Fruit fly (Drosophila melanogaster) whole organism, wandering third instar larva: ENCODE results near the gene CG34176.

ENCODE experiments used
- Abd-B ChIP-seq: fragments of >200 bp; optimal IDR thresholded peaks from 2 replicates; lab custom pipeline; 2017; ENCODE audit warnings: missing biosample characterization, missing genetic modification characterization
- CrebA ChIP-seq: fragments of 200-800 bp; sonication (Bioruptor generic); optimal IDR thresholded peaks from 2 replicates; lab custom pipeline; 2016; ENCODE audit warnings: missing biosample characterization, mild to moderate bottlenecking, missing genetic modification characterization, borderline replicate concordance
- Dfd ChIP-seq: fragments of >200 bp; optimal IDR thresholded peaks from 2 replicates; lab custom pipeline; 2017; ENCODE audit warnings: missing biosample characterization, missing genetic modification characterization
- GATAd ChIP-seq: sonication (Bioruptor generic); optimal IDR thresholded peaks from 2 replicates; lab custom pipeline; 2016; ENCODE audit warnings: missing biosample characterization, missing genetic modification characterization
- HLH106 ChIP-seq: fragments of 200-800 bp; optimal IDR thresholded peaks from 3 replicates; lab custom pipeline; 2019; ENCODE audit warnings: missing biosample characterization, mild to moderate bottlenecking, missing genetic modification characterization, moderate library complexity
- Hr83 ChIP-seq: fragments of 200-300 bp; sonication (Bioruptor generic); optimal IDR thresholded peaks from 2 replicates; lab custom pipeline; 2016; ENCODE audit warnings: missing biosample characterization, mild to moderate bottlenecking, missing genetic modification characterization, moderate library complexity; ENCODE audit not compliant: poor library complexity, severe bottlenecking
- Mio ChIP-seq: sonication (Bioruptor generic); optimal IDR thresholded peaks from 2 replicates; lab custom pipeline; 2016; ENCODE audit warnings: missing biosample characterization, missing genetic modification characterization
- Myc ChIP-seq: fragments of >200 bp; optimal IDR thresholded peaks from 2 replicates; lab custom pipeline; 2017
- OdsH ChIP-seq: fragments of 200-800 bp; sonication (Bioruptor generic); optimal IDR thresholded peaks from 2 replicates; lab custom pipeline; 2016; ENCODE audit warnings: missing biosample characterization, mild to moderate bottlenecking, missing genetic modification characterization
- Rel ChIP-seq, 2 experiments: fragments of 200-800 bp; sonication (Bioruptor generic) in 1 of 2; optimal IDR thresholded peaks; 2 replicates in 1 of 2; 3 replicates in 1 of 2; lab custom pipeline; 2016 to 2019; ENCODE audit warnings: mild to moderate bottlenecking in 2 of 2, missing biosample characterization in 2 of 2, missing genetic modification characterization in 2 of 2, moderate library complexity in 1 of 2
- Sp1 ChIP-seq: fragments of 200-800 bp; sonication (Bioruptor generic); optimal IDR thresholded peaks from 3 replicates; lab custom pipeline; 2019; ENCODE audit warnings: missing biosample characterization, mild to moderate bottlenecking, missing genetic modification characterization, moderate library complexity
- Vsx2 ChIP-seq: fragments of 200-300, 225-300 bp; sonication (Bioruptor generic); optimal IDR thresholded peaks from 2 replicates; lab custom pipeline; 2018; ENCODE audit warnings: missing biosample characterization, missing genetic modification characterization; ENCODE audit not compliant: partially characterized antibody
- br ChIP-seq: fragments of 200-800 bp; sonication (Bioruptor generic); optimal IDR thresholded peaks from 2 replicates; lab custom pipeline; 2016; ENCODE audit warnings: missing biosample characterization, missing genetic modification characterization
- dmrt93B ChIP-seq: fragments of 200-800 bp; sonication (Bioruptor generic); optimal IDR thresholded peaks from 2 replicates; lab custom pipeline; 2018; ENCODE audit warnings: missing biosample characterization, mild to moderate bottlenecking, missing genetic modification characterization
- ey ChIP-seq: fragments of 200-800 bp; sonication (Bioruptor generic); optimal IDR thresholded peaks from 2 replicates; lab custom pipeline; 2016; ENCODE audit warnings: missing biosample characterization, missing genetic modification characterization
- jim ChIP-seq: fragments of 175-275, 200-325 bp; sonication (Bioruptor generic); optimal IDR thresholded peaks from 2 replicates; lab custom pipeline; 2016; ENCODE audit warnings: missing biosample characterization, mild to moderate bottlenecking, missing genetic modification characterization
- lola ChIP-seq: fragments of >200 bp; optimal IDR thresholded peaks from 2 replicates; lab custom pipeline; 2017; ENCODE audit warnings: missing biosample characterization, missing genetic modification characterization
- pan ChIP-seq: fragments of >200 bp; optimal IDR thresholded peaks from 2 replicates; lab custom pipeline; 2017
- psq ChIP-seq: fragments of 200-800 bp; sonication (Bioruptor generic); optimal IDR thresholded peaks from 3 replicates; lab custom pipeline; 2017; ENCODE audit warnings: missing biosample characterization, mild to moderate bottlenecking, missing genetic modification characterization, moderate library complexity
- rgr ChIP-seq: fragments of 200-800 bp; sonication (Bioruptor generic); optimal IDR thresholded peaks from 3 replicates; lab custom pipeline; 2016; ENCODE audit warnings: missing biosample characterization, mild to moderate bottlenecking, missing genetic modification characterization
- sage ChIP-seq: fragments of 200-800 bp; sonication (Bioruptor generic); optimal IDR thresholded peaks from 2 replicates; lab custom pipeline; 2016; ENCODE audit warnings: missing biosample characterization, mild to moderate bottlenecking, missing genetic modification characterization
- sv ChIP-seq: fragments of 200-800 bp; sonication (Bioruptor generic); optimal IDR thresholded peaks from 3 replicates; lab custom pipeline; 2016; ENCODE audit warnings: missing biosample characterization, missing genetic modification characterization

Gene CG34176

DNA sequence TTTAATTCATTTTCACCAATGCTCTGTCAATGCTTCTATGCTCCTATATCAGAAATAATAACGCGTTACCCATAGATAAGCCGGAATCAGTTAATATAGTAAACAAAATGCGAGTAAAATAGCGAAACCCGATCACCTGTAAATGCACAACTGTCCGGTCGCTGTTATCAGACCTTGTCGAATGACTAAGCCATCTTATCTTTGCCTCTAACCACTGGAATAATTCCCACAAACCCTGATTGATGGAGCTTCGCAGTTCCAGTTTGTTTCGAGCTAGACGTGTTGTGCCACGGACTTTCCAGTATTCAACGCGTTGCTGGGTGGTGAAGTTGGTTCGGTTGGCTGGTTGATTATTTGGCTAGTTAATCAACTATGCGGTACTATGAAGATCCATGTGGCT, 804 bp downstream of the CG34176 start, which contains the start of gene CG15422:
TSS of gene CG15422 (plus strand) at position 301 of the 400 bp plus-strand sequence.
- TF ChIP-seq br (GFP tag; lab: Kevin White, UChicago) = no peak

DNA sequence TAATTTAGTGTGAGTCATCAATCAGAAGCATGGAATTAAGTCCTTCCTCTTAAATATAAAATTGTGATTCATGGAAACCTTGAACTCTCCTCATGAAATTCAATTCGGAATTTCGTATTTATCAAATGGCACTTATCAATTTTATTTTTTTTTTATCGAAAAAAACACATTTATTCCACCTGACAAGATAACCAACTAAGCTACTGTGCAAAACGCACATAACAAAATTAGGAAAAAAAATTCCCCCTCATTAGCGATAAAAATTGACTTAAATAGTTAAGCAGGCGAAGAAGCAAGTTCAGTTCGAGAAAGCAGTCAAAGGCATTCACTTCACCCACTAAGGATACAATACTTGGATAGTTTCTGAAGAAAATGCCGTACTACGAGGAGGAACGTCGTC, 1.9 kb downstream of the CG34176 start, which contains the start of gene CG15423:
TSS of gene CG15423 (plus strand) at position 301 of the 400 bp plus-strand sequence.
- TF ChIP-seq Rel (GFP tag; optimal IDR thresholded peaks at IDR 0.05; lab: Kevin White, UChicago) = no peak
- peak; percentile 26 for TF ChIP-seq Rel (tag; optimal IDR thresholded peaks at IDR 0.05; lab: Kevin White, UChicago)
- TF ChIP-seq Vsx2 = no peak
- TF ChIP-seq sage = no peak
- no peak for TF ChIP-seq Abd-B (GFP tag; lab: Kevin White, UChicago)
- no peak for TF ChIP-seq lola (GFP tag; lab: Kevin White, UChicago)

DNA sequence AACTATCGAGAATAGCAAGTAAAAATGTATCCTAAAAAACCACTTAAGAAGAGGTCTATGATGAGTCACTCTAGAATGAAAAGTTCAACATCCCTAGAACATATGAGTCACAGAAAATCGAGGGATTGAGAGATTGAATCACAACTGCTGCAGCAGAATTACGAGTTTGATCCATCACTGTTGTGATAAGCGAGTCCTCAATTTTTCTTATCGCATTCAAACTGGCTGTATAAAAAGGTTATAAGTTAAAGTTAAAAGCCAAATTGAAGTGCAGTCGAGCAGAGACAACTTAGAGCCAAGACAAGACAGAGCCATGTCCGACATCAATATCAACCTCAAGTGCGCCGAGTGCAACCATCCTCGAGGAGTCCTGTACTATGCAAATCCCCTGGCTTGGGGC, 3.5 kb downstream of the CG34176 start, which contains the start of gene CG43773:
TSS of gene CG43773 (plus strand) at position 301 of the 400 bp plus-strand sequence.
- TF ChIP-seq Sp1 (GFP tag; lab: Kevin White, UChicago) (no peak), CrebA (GFP tag; lab: Kevin White, UChicago) (no peak), Dfd (GFP tag; lab: Kevin White, UChicago) (no peak), Mio (GFP tag; lab: Kevin White, UChicago) (no peak), Abd-B (GFP tag; lab: Kevin White, UChicago) (no peak), jim (GFP tag; lab: Kevin White, UChicago) (no peak), HLH106 (tag; lab: Kevin White, UChicago) (no peak)

DNA sequence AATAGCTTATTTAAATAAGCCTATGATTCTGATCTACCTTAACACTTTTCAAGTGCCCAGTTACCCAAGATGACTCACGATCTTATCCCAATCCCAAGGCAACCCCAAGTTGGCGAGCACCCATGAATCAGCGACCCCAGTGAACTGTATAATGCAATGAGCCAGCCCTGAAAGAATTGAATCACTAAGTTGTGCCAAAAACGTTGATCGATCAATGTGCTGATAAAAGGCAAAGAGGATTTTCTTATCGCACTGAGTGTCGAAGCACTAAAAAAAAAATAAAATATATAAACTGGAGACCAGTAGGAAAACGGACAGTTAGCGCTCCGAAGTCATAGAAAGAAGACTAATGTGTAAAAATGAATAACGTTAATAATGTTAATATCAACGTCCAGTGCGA, 4.5 kb downstream of the CG34176 start, which contains the start of gene CG43774:
TSS of gene CG43774 (plus strand) at position 301 of the 400 bp plus-strand sequence.
- TF ChIP-seq rgr = no peak
- no peak for TF ChIP-seq GATAd (GFP tag; lab: Kevin White, UChicago)
- no peak for TF ChIP-seq dmrt93B
- TF ChIP-seq psq (GFP tag; lab: Kevin White, UChicago) = no peak
- TF ChIP-seq sage = no peak
- TF ChIP-seq pan (lab: Kevin White, UChicago) = no peak
- TF ChIP-seq Hr83 (GFP tag; lab: Kevin White, UChicago) = no peak
- TF ChIP-seq Rel (GFP tag; optimal IDR thresholded peaks at IDR 0.05; lab: Kevin White, UChicago) = no peak
- TF ChIP-seq Rel (tag; optimal IDR thresholded peaks at IDR 0.05; lab: Kevin White, UChicago) = no peak
- TF ChIP-seq, all 38 proteins: peak for 0

DNA sequence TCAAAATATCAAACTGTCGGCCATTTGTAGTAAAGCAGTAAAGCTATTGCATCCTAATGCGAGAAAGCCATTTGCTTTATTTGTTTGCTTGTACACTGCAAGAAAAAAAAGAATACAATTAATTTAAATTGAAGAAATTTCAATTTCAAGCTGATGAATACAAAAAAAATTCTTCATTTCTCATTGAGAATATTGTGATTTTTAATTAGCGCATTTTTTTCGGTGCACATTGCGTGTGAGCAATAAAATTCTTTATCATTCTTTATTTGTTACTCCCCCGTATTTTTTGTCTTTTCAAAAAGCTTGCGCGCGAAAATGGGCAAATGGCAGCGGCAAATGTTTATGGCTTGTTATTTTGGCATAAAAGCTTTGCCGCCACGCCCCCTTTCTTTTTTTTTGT, 8.2 kb downstream of the CG34176 start:
- TF ChIP-seq HLH106 (tag; lab: Kevin White, UChicago) = peak; percentile 0
- TF ChIP-seq Hr83 (GFP tag; lab: Kevin White, UChicago) = no peak
- TF ChIP-seq, all 38 proteins: peak for 1

DNA sequence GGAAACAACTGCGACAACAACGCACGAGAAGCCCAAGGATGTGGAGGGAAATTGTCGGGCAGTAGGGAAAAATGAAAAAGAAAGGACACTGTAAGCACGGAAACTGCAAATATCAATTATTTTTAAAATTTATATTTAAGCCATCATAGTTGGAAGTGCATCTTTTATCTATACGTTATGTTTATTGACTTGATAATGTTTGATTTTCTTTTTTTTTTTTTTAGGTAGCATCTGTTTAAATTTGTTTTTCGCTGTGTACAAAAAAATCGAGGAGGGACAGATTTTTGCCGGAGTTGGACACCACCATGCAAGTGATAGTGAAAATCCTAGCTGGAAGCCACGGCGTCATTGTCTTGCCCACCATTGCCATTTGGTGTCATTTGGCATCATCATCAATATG, 15.3 kb downstream of the CG34176 start:
- TF ChIP-seq HLH106 (tag; lab: Kevin White, UChicago) (no peak), sv (peak; percentile 10), Hr83 (GFP tag; lab: Kevin White, UChicago) (no peak)

DNA sequence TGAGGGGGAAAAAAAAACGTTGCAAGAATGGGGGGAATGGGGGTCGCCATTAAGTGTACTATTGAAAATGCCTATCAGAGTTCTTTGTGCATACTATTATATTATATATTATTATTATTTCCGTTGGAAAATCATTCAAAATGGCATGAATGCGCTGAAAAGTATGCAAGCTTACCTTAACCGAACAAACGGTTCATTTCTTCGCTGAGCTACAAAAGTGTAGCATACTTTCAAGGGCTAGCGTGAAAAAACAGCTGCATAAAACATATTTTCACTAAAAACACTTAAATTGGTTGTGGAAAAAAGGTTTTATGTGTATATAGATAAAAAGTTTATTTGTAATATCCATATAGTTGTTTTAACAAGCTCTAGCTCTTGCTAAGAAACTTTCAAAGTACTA, 15.9 kb downstream of the CG34176 start:
- no peak for TF ChIP-seq Rel (GFP tag; optimal IDR thresholded peaks at IDR 0.05; lab: Kevin White, UChicago)
- no peak for TF ChIP-seq Rel (tag; optimal IDR thresholded peaks at IDR 0.05; lab: Kevin White, UChicago)
- TF ChIP-seq OdsH (GFP tag; lab: Kevin White, UChicago) = no peak
- peak; percentile 61 for TF ChIP-seq Myc

DNA sequence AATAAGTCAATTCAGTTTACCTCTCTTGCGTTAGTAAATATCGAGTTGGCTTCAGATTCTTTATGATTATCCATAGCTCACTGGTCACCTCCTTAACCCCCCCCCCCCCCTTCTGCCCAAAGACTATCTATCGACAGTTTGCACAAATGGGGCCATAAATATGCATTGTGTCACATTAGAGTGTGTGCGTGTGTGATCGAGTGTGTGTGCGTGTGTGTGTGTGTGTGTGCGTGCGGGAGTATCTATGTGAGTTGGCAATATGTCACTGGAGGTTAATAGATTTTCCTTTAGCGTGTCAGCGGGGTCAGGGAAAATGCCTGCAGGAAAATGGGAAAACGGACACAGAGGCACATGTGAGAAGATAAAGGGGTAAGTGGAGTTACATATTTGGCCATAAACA, 16.3 kb downstream of the CG34176 start:
- TF ChIP-seq ey (GFP tag; lab: Kevin White, UChicago) = no peak
- peak; percentile 67 for TF ChIP-seq Dfd (GFP tag; lab: Kevin White, UChicago)
